Worm (Caenorhabditis elegans): ENCODE measurements around the gene B0334.4.
A peak's percentile ranks its signal among the peaks of the same experiment; 100 is the strongest.

Gene B0334.4

ce11 chrII:11495307-11495706 lies at the start of gene B0334.4, which contains the start of gene ooc-3:
Gene B0334.4 (plus strand): TSS chrII:11495692.
Gene ooc-3 (minus strand): TSS chrII:11495321.
- TF ChIP-seq med-1 (GFP tag; optimal IDR thresholded peaks at IDR 0.05; ENCODE audit: insufficient read depth) (no peak), ztf-29 (GFP tag; IDR thresholded peaks at IDR 0.05) (no peak), ref-1 (GFP tag; conservative IDR thresholded peaks at IDR 0.05) (no peak), klf-2 (GFP tag; conservative IDR thresholded peaks at IDR 0.05) (no peak), T22C8.4 (GFP tag; IDR thresholded peaks at IDR 0.05) (no peak), cog-1 (tag; optimal IDR thresholded peaks at IDR 0.05) (no peak), ztf-23 (GFP tag; IDR thresholded peaks at IDR 0.05) (no peak), tab-1 (GFP tag; IDR thresholded peaks at IDR 0.05) (no peak), flt-1 (GFP tag; IDR thresholded peaks at IDR 0.05) (no peak)

DNA sequence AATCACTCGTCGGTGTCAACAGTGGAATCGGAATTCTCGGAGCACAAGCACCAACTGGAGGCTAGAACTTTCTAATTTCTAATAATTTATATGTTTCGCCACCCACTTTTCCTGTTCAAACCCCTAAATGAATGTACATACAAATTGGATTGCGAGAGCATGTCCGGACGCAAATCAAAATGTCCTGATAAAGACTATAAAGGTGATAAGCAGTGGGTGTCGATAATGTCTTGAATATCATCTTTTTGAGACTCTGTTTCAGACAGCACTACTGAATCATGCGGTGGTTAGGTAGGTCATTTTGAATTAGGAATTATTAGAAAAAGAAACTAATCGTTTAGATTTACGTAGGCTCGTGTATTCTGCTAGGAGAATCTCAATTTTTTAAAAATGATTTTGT lies 46.7 kb upstream of the B0334.4 start, which contains the start of gene W02B12.1:
Gene W02B12.1 (plus strand): TSS at position 269 of the 400 bp plus-strand sequence.
- TF ChIP-seq tab-1 (GFP tag; IDR thresholded peaks at IDR 0.05) (no peak), ref-1 (GFP tag; conservative IDR thresholded peaks at IDR 0.05) (no peak), ztf-29 (GFP tag; IDR thresholded peaks at IDR 0.05) (no peak), cog-1 (tag; optimal IDR thresholded peaks at IDR 0.05) (no peak), med-1 (GFP tag; optimal IDR thresholded peaks at IDR 0.05; ENCODE audit: insufficient read depth) (no peak), ztf-23 (GFP tag; IDR thresholded peaks at IDR 0.05) (no peak), T22C8.4 (GFP tag; IDR thresholded peaks at IDR 0.05) (no peak), klf-2 (GFP tag; conservative IDR thresholded peaks at IDR 0.05) (no peak), flt-1 (GFP tag; IDR thresholded peaks at IDR 0.05) (no peak)

DNA sequence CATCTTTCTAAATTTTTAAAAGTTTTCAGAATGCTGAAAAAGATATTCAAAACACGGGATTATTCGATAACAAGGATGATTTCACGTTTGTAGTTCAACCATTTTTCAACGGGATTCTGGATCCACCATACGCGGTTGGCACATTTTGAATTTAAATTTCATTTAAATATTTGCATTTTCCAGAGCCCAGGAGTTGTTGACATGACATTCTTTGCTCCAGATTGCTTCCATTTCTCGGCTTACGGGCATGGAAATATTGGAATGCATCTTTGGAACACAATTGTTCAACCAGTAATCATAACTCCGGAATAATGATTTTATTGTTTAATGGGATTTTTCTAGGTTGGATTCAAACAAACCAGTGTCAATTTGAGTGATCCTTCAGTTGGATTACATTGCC lies 44.6 kb upstream of the B0334.4 start:
- TF ChIP-seq cog-1 (tag; optimal IDR thresholded peaks at IDR 0.05) (no peak), flt-1 (GFP tag; IDR thresholded peaks at IDR 0.05) (no peak)

DNA sequence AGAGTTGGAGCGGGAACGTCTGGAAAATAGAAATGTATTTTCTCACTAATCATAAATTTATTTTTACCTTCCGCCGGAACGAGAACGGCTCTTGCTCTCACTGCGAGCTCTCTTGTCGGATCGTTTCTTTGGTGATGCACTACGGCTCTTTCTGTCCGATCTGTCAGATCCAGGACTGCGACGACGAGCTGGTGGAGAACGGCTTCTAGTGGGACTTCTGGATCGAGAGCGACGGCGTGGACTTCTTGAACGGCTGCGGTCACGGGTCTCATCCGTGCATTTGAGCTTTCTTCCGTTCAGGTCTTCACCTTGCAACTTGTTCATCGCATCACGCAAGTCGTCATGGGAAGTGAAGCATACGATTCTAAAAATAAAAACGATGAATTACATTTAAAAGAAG lies 43.8 kb upstream of the B0334.4 start:
- TF ChIP-seq tab-1 (GFP tag; IDR thresholded peaks at IDR 0.05), result no peak
- TF ChIP-seq T22C8.4 (GFP tag; IDR thresholded peaks at IDR 0.05), result no peak
- no peak for TF ChIP-seq ztf-23 (GFP tag; IDR thresholded peaks at IDR 0.05)
- TF ChIP-seq ztf-29 (GFP tag; IDR thresholded peaks at IDR 0.05), result no peak
- TF ChIP-seq med-1 (GFP tag; optimal IDR thresholded peaks at IDR 0.05; ENCODE audit: insufficient read depth), result no peak
- TF ChIP-seq cog-1 (tag; optimal IDR thresholded peaks at IDR 0.05), result no peak
- no peak for TF ChIP-seq ref-1 (GFP tag; conservative IDR thresholded peaks at IDR 0.05)
- no peak for TF ChIP-seq klf-2 (GFP tag; conservative IDR thresholded peaks at IDR 0.05)
- no peak for TF ChIP-seq flt-1 (GFP tag; IDR thresholded peaks at IDR 0.05)

- TF ChIP-seq ztf-23 (GFP tag; IDR thresholded peaks at IDR 0.05) (no peak), T22C8.4 (GFP tag; IDR thresholded peaks at IDR 0.05) (no peak), ztf-29 (GFP tag; IDR thresholded peaks at IDR 0.05) (no peak), ref-1 (GFP tag; conservative IDR thresholded peaks at IDR 0.05) (no peak)
Measured at ce11 chrII:11452498-11453005, 42.9 kb upstream of the B0334.4 start, which contains the start of gene rsp-2. Gene rsp-2 (minus strand): TSS chrII:11452955.

DNA sequence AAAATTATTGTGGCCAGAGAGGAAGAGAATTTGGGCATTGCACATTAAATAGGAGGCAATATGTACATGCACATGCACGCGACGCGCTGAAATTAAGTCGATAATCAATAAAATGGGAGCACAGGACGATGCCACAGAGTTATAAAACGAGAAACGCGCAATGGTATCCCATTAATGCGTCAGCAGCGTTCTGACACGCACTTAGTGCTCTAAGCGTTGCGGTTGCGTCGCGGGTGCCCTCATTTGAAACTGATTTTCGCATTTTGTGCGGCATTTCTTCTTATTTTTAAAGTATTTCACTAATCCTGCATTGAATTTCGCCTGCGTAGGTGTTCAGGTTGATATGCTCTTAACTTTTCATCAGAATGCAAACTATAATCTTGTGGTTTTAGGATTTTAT lies 42.5 kb upstream of the B0334.4 start, which contains the start of gene rsp-1:
Gene rsp-1 (plus strand): TSS at position 338 of the 400 bp plus-strand sequence.
- TF ChIP-seq ref-1 (GFP tag; conservative IDR thresholded peaks at IDR 0.05), result no peak
- TF ChIP-seq T22C8.4 (GFP tag; IDR thresholded peaks at IDR 0.05), result peak; percentile 72; the same call in 1 of the 2 replicates
- TF ChIP-seq tab-1 (GFP tag; IDR thresholded peaks at IDR 0.05), result peak; percentile 54; the same call in 1 of the 2 replicates
- TF ChIP-seq ztf-23 (GFP tag; IDR thresholded peaks at IDR 0.05), result peak; percentile 66
- TF ChIP-seq flt-1 (GFP tag; IDR thresholded peaks at IDR 0.05), result peak; percentile 66; the same call in 1 of the 2 replicates
- TF ChIP-seq cog-1 (tag; optimal IDR thresholded peaks at IDR 0.05), result peak; percentile 15
- TF ChIP-seq med-1 (GFP tag; optimal IDR thresholded peaks at IDR 0.05; ENCODE audit: insufficient read depth), result peak; percentile 28
- no peak for TF ChIP-seq ztf-29 (GFP tag; IDR thresholded peaks at IDR 0.05)
- no peak for TF ChIP-seq klf-2 (GFP tag; conservative IDR thresholded peaks at IDR 0.05)

DNA sequence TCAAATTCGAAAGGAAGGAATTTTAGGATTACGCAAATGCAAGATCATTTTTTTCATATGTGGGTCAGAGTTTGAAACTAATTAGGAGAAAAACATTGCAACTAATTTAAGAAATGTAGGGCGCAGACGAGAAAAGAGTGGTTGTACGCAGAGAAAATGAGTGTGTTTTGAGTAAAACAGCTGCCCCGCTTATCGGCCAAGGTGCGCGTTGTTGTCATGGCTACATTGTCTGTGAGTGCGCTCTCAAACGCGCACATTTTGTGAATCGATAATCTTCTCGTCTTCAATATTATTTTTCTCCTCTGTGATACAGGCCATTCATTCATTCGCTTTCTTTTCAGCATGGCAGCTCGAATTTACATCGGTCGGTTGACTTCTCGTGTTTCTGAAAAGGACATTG lies 41.9 kb upstream of the B0334.4 start:
- TF ChIP-seq ztf-23 (GFP tag; IDR thresholded peaks at IDR 0.05) (no peak), ref-1 (GFP tag; conservative IDR thresholded peaks at IDR 0.05) (no peak), med-1 (GFP tag; optimal IDR thresholded peaks at IDR 0.05; ENCODE audit: insufficient read depth) (no peak), flt-1 (GFP tag; IDR thresholded peaks at IDR 0.05) (no peak), ztf-29 (GFP tag; IDR thresholded peaks at IDR 0.05) (no peak), klf-2 (GFP tag; conservative IDR thresholded peaks at IDR 0.05) (no peak), T22C8.4 (GFP tag; IDR thresholded peaks at IDR 0.05) (no peak), cog-1 (tag; optimal IDR thresholded peaks at IDR 0.05) (no peak), tab-1 (GFP tag; IDR thresholded peaks at IDR 0.05) (no peak)

DNA sequence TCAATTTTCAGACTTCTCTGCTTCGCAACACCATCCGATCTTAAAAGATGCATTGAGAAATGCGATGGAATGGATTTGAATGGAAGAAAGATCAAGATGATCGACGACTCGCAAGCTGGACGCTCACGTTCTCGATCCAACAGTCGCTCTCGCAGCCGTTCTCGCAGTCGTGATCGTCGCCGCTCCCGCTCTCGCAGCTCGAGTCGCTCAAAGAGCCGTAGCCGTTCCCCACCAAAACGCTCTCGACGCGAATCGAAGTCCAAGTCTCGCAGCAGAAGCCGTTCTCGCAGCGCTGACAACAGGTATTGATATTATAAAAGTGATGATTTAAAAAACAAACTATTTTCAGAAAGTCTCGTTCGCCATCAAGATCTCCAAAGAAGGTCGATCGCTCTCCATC lies 40.4 kb upstream of the B0334.4 start:
- TF ChIP-seq klf-2 (GFP tag; conservative IDR thresholded peaks at IDR 0.05) (no peak), ztf-29 (GFP tag; IDR thresholded peaks at IDR 0.05) (no peak), flt-1 (GFP tag; IDR thresholded peaks at IDR 0.05) (0 out of 2 replicates have a peak, but pooled peaks have one; percentile 44)

- TF ChIP-seq tab-1 (GFP tag; IDR thresholded peaks at IDR 0.05) (no peak), klf-2 (GFP tag; conservative IDR thresholded peaks at IDR 0.05) (no peak), T22C8.4 (GFP tag; IDR thresholded peaks at IDR 0.05) (no peak), cog-1 (tag; optimal IDR thresholded peaks at IDR 0.05) (no peak), flt-1 (GFP tag; IDR thresholded peaks at IDR 0.05) (no peak), med-1 (GFP tag; optimal IDR thresholded peaks at IDR 0.05; ENCODE audit: insufficient read depth) (no peak), ztf-23 (GFP tag; IDR thresholded peaks at IDR 0.05) (no peak), ref-1 (GFP tag; conservative IDR thresholded peaks at IDR 0.05) (no peak), ztf-29 (GFP tag; IDR thresholded peaks at IDR 0.05) (no peak)
Measured at ce11 chrII:11455715-11456114, 39.8 kb upstream of the B0334.4 start.

ce11 chrII:11459883-11460282 lies 35.6 kb upstream of the B0334.4 start:
- TF ChIP-seq T22C8.4 (GFP tag; IDR thresholded peaks at IDR 0.05) (no peak), ztf-23 (GFP tag; IDR thresholded peaks at IDR 0.05) (no peak), med-1 (GFP tag; optimal IDR thresholded peaks at IDR 0.05; ENCODE audit: insufficient read depth) (no peak), klf-2 (GFP tag; conservative IDR thresholded peaks at IDR 0.05) (no peak), ztf-29 (GFP tag; IDR thresholded peaks at IDR 0.05) (no peak), ref-1 (GFP tag; conservative IDR thresholded peaks at IDR 0.05) (no peak), flt-1 (GFP tag; IDR thresholded peaks at IDR 0.05) (no peak), cog-1 (tag; optimal IDR thresholded peaks at IDR 0.05) (no peak), tab-1 (GFP tag; IDR thresholded peaks at IDR 0.05) (no peak)

Data from whole organism, midembryonic.